Worm (Caenorhabditis elegans) whole organism, L2 larva: ENCODE results near the gene W06F12.2.
A peak's percentile ranks its signal among the peaks of the same experiment; 100 is the strongest.

ENCODE experiments used
- F13H6.1 ChIP-seq: sonication (generic microtip); optimal IDR thresholded peaks from 2 replicates; lab custom pipeline; 2016; ENCODE audit warnings: missing genetic modification characterization, missing compliant biosample characterization
- R02D3.7 ChIP-seq: fragments of 150-350 bp; optimal IDR thresholded peaks from 2 replicates; lab custom pipeline; 2014; ENCODE audit warnings: missing biosample characterization, missing genetic modification characterization
- Y55F3AM.14 ChIP-seq: fragments of 200-800 bp; sonication (Bioruptor generic); optimal IDR thresholded peaks from 2 replicates; lab custom pipeline; 2018; ENCODE audit warnings: mild to moderate bottlenecking, missing genetic modification characterization, missing compliant biosample characterization
- ZK546.5 ChIP-seq: sonication (generic microtip); optimal IDR thresholded peaks from 2 replicates; lab custom pipeline; 2017; ENCODE audit warnings: missing biosample characterization, missing genetic modification characterization
- ama-1 ChIP-seq: fragments of 150-350 bp; optimal IDR thresholded peaks from 2 replicates; lab custom pipeline; 2018; ENCODE audit warnings: inconsistent platforms
- blmp-1 ChIP-seq: sonication (generic microtip); optimal IDR thresholded peaks from 2 replicates; lab custom pipeline; 2017; ENCODE audit warnings: missing genetic modification characterization, mild to moderate bottlenecking, missing compliant biosample characterization, antibody characterized with exemption, moderate library complexity; ENCODE audit not compliant: insufficient read depth
- ceh-16 ChIP-seq: fragments of 150-350 bp; optimal IDR thresholded peaks from 2 replicates; lab custom pipeline; 2014; ENCODE audit warnings: missing biosample characterization, missing genetic modification characterization
- ceh-82 ChIP-seq: fragments of 150-350 bp; optimal IDR thresholded peaks from 2 replicates; lab custom pipeline; 2014; ENCODE audit warnings: missing biosample characterization, missing genetic modification characterization
- crh-2 ChIP-seq: sonication (generic microtip); optimal IDR thresholded peaks from 2 replicates; lab custom pipeline; 2017; ENCODE audit warnings: missing biosample characterization, missing genetic modification characterization
- dmd-4 ChIP-seq: sonication (generic microtip); optimal IDR thresholded peaks from 2 replicates; lab custom pipeline; 2017; ENCODE audit warnings: missing biosample characterization, missing genetic modification characterization
- elt-1 ChIP-seq: fragments of 150-350 bp; optimal IDR thresholded peaks from 2 replicates; lab custom pipeline; 2014; ENCODE audit warnings: missing biosample characterization, missing genetic modification characterization
- elt-3 ChIP-seq: sonication (generic microtip); optimal IDR thresholded peaks from 2 replicates; lab custom pipeline; 2017; ENCODE audit warnings: missing biosample characterization, missing genetic modification characterization
- gmeb-1 ChIP-seq: fragments of 150-350 bp; optimal IDR thresholded peaks from 2 replicates; lab custom pipeline; 2014; ENCODE audit warnings: missing biosample characterization, missing genetic modification characterization
- lin-11 ChIP-seq: fragments of 150-350 bp; sonication (generic microtip); optimal IDR thresholded peaks from 2 replicates; lab custom pipeline; 2014; ENCODE audit warnings: missing biosample characterization, missing genetic modification characterization, inconsistent platforms, mixed read lengths
- lin-13 ChIP-seq: fragments of 150-350 bp; optimal IDR thresholded peaks from 2 replicates; lab custom pipeline; 2014; ENCODE audit warnings: missing biosample characterization, missing genetic modification reagents, missing genetic modification characterization
- lin-39 ChIP-seq: fragments of 150-350 bp; optimal IDR thresholded peaks from 2 replicates; lab custom pipeline; 2014; ENCODE audit warnings: missing biosample characterization, missing genetic modification reagents, missing genetic modification characterization
- lsy-2 ChIP-seq, 2 experiments: fragments of 150-350 bp in 1 of 2; sonication (generic microtip) in 1 of 2; optimal IDR thresholded peaks; 2 replicates each; lab custom pipeline; 2014 to 2017; ENCODE audit warnings: missing biosample characterization in 2 of 2, missing genetic modification characterization in 2 of 2
- mbf-1 ChIP-seq: sonication (generic microtip); optimal IDR thresholded peaks from 2 replicates; lab custom pipeline; 2017; ENCODE audit warnings: missing biosample characterization, missing genetic modification characterization
- mdl-1 ChIP-seq, 2 experiments: fragments of 150-350 bp in 1 of 2; sonication (generic microtip) in 1 of 2; optimal IDR thresholded peaks; 2 replicates each; lab custom pipeline; 2017; ENCODE audit warnings: missing biosample characterization in 2 of 2, missing genetic modification characterization in 2 of 2
- nhr-10 ChIP-seq: sonication (generic microtip); optimal IDR thresholded peaks from 2 replicates; lab custom pipeline; 2017; ENCODE audit warnings: missing biosample characterization, missing genetic modification characterization
- nhr-11 ChIP-seq: fragments of 150-350 bp; optimal IDR thresholded peaks from 2 replicates; lab custom pipeline; 2014; ENCODE audit warnings: missing biosample characterization, missing genetic modification characterization
- nhr-129 ChIP-seq: fragments of 150-350 bp; optimal IDR thresholded peaks from 2 replicates; lab custom pipeline; 2014; ENCODE audit warnings: missing biosample characterization, missing genetic modification characterization
- nhr-21 ChIP-seq: fragments of 150-350 bp; optimal IDR thresholded peaks from 2 replicates; lab custom pipeline; 2014; ENCODE audit warnings: missing biosample characterization, missing genetic modification characterization
- nhr-237 ChIP-seq: fragments of 150-350 bp; optimal IDR thresholded peaks from 2 replicates; lab custom pipeline; 2014; ENCODE audit warnings: missing biosample characterization, missing genetic modification characterization
- nhr-25 ChIP-seq: fragments of 150-350 bp; sonication (generic microtip); optimal IDR thresholded peaks from 3 replicates; lab custom pipeline; 2014; ENCODE audit warnings: missing biosample characterization, missing genetic modification characterization
- nhr-77 ChIP-seq: fragments of 150-350 bp; optimal IDR thresholded peaks from 2 replicates; lab custom pipeline; 2014; ENCODE audit warnings: missing biosample characterization, missing genetic modification characterization
- peb-1 ChIP-seq: fragments of 150-350 bp; optimal IDR thresholded peaks from 2 replicates; lab custom pipeline; 2014; ENCODE audit warnings: missing biosample characterization, missing genetic modification characterization
- sem-4 ChIP-seq: fragments of 150-350 bp; optimal IDR thresholded peaks from 2 replicates; lab custom pipeline; 2014; ENCODE audit warnings: missing biosample characterization, missing genetic modification reagents, missing genetic modification characterization
- skn-1 ChIP-seq: sonication (generic microtip); optimal IDR thresholded peaks from 2 replicates; lab custom pipeline; 2017; ENCODE audit warnings: missing biosample characterization, missing genetic modification characterization
- sma-3 ChIP-seq: sonication (generic microtip); optimal IDR thresholded peaks from 2 replicates; lab custom pipeline; 2016; ENCODE audit warnings: missing genetic modification reagents, missing genetic modification characterization, missing compliant biosample characterization
- sma-9 ChIP-seq, 2 experiments: fragments of 150-350 bp in 1 of 2; sonication (generic microtip) in 1 of 2; optimal IDR thresholded peaks; 2 replicates each; lab custom pipeline; 2014 to 2016; ENCODE audit warnings: missing genetic modification characterization in 2 of 2, mild to moderate bottlenecking in 1 of 2, missing biosample characterization in 1 of 2, missing compliant biosample characterization in 1 of 2, missing genetic modification reagents in 1 of 2, moderate library complexity in 1 of 2
- unc-55 ChIP-seq: fragments of 150-350 bp; sonication (generic microtip); optimal IDR thresholded peaks from 3 replicates; lab custom pipeline; 2014; ENCODE audit warnings: missing biosample characterization, missing genetic modification reagents, missing genetic modification characterization
- unc-62 ChIP-seq: fragments of 150-350 bp; optimal IDR thresholded peaks from 2 replicates; lab custom pipeline; 2014; ENCODE audit warnings: missing biosample characterization, missing genetic modification reagents, missing genetic modification characterization
- zag-1 ChIP-seq: fragments of 150-350 bp; optimal IDR thresholded peaks from 2 replicates; lab custom pipeline; 2014; ENCODE audit warnings: missing biosample characterization, missing genetic modification characterization
- ztf-1 ChIP-seq: fragments of 200-800 bp; sonication (Bioruptor generic); conservative IDR thresholded peaks from 2 replicates; pipeline ENCODE4 v1.3.6; 2022; ENCODE audit warnings: missing genetic modification characterization, missing compliant biosample characterization
- ztf-4 ChIP-seq: fragments of 150-350 bp; optimal IDR thresholded peaks from 2 replicates; lab custom pipeline; 2014; ENCODE audit warnings: missing biosample characterization, missing genetic modification characterization

The W06F12.2 gene

DNA sequence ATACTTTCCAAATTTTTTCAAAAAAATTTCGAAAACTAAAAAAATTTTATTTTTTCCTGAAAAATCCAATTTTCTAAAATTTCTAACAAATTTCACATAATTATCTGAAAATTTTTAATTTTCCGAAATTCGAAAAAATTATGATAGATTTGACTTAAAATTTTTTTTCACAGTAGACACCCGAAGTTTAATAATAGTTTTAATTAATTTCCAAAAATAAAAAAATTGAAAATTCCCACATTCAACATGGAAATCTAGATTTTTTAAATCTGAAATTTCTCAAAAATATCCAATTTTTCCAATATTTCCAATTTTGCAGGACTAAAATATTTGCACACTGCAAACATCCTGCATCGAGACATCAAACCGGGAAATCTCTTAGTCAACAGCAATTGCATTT is 9.5 kb downstream of the W06F12.2 start:
- TF ChIP-seq nhr-10 (tag; lab: Kevin White, UChicago) (no peak), Y55F3AM.14 (GFP tag; lab: Kevin White, UChicago) (no peak), peb-1 (tag; lab: Kevin White, UChicago) (no peak), nhr-129 (tag; lab: Kevin White, UChicago) (no peak), mbf-1 (tag; lab: Kevin White, UChicago) (no peak), elt-1 (tag; lab: Kevin White, UChicago) (no peak), unc-62 (no peak), zag-1 (tag; lab: Kevin White, UChicago) (no peak), ama-1 (lab: Kevin White, UChicago) (no peak), ceh-82 (no peak), nhr-21 (tag; lab: Kevin White, UChicago) (no peak), lsy-2 (tag; optimal IDR thresholded peaks at IDR 0.05; lab: Kevin White, UChicago) (no peak), dmd-4 (tag; lab: Kevin White, UChicago) (no peak), elt-3 (no peak), lin-11 (tag; lab: Kevin White, UChicago) (no peak), ZK546.5 (tag; lab: Kevin White, UChicago) (no peak), sem-4 (tag; lab: Kevin White, UChicago) (no peak)

DNA sequence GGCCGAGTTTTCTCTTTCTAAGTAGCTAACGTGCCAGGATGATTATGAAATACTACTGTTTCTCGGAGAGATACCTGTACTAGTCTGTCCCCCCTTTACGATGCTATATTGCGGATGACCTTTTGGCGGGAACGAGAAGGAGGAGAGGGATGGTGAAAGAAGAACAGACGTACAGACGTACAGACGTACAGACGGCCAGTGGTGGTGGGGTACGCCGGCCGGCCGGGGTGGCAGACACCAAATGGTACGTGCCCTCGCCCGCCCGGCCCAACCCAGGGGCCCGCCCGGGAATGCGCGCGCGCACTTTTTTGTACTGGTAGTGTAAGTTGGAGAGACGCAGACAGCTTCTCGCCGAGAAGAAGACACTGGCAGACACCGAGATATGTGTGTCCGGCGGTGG is 10.4 kb downstream of the W06F12.2 start:
- TF ChIP-seq skn-1 (tag; lab: Kevin White, UChicago) (no peak), nhr-77 (tag; lab: Kevin White, UChicago) (no peak), zag-1 (tag; lab: Kevin White, UChicago) (no peak), ama-1 (lab: Kevin White, UChicago) (no peak), nhr-11 (no peak), ztf-1 (GFP tag; lab: Robert Waterston, UW) (no peak), lin-13 (GFP tag; lab: Kevin White, UChicago) (no peak), nhr-21 (tag; lab: Kevin White, UChicago) (no peak), lin-39 (tag; lab: Kevin White, UChicago) (no peak), unc-55 (GFP tag; lab: Kevin White, UChicago) (no peak), blmp-1 (tag; lab: Kevin White, UChicago) (no peak), nhr-237 (tag; lab: Kevin White, UChicago) (no peak), gmeb-1 (tag; lab: Kevin White, UChicago) (no peak), dmd-4 (tag; lab: Kevin White, UChicago) (no peak), unc-62 (no peak), crh-2 (no peak), F13H6.1 (tag; lab: Kevin White, UChicago) (no peak)
- TF ChIP-seq, all 48 proteins: peak for 0

DNA sequence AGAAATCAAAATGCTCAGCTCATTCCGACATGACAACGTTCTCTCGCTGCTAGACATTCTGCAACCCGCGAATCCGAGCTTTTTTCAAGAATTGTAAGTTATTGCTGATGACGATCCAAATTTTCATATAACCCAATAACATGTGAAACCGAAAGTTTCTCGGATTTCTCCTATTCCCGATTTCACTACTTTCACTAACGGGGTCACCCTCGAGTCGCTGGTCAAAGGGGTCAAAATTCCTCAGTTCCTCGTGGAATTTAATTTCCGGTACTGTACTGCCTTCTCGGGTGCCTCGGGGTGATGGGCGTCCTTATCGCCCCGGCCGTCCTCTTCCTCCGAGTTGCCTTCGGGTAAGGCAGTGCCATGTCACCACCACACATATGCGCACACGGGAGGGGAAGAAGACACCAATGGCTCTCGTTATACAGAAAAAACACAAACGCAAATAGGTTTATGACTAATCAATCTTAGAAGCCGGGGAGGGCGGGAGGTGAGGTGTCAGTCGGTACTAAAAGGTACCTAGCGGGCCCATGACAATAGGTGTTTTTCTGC is 11.2 kb downstream of the W06F12.2 start:
- TF ChIP-seq nhr-10 (tag; lab: Kevin White, UChicago) (no peak), R02D3.7 (tag; lab: Kevin White, UChicago) (no peak), sem-4 (tag; lab: Kevin White, UChicago) (peak; percentile 5), ceh-16 (tag; lab: Kevin White, UChicago) (peak; percentile 6), ama-1 (lab: Kevin White, UChicago) (peak; percentile 56), blmp-1 (tag; lab: Kevin White, UChicago) (peak; percentile 79)
- TF ChIP-seq, all 48 proteins: peak for 4

DNA sequence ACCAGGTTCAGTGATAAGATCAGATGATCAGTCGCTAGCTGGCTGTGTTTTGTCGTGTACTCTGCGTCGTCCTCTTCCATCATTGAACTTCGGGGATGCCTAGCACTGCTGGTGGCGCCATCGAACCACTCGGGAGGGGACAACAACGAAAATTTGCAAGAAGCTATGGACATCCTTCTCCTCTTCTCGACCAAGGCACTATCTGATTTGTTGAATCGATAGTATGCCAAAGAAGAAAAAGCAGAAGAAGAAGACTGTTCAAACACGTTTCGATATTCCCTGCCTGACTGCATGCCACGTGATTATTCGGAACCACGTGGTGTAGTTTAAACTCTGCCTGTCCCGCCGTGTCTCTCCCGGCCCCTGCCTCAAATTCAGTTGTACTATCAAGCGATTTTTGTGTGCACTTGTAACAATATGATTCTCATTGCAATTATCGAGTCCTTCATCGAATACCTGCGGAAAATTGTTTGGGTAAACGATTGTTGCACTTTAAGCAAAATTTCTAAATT is 12.2 kb downstream of the W06F12.2 start:
- TF ChIP-seq ztf-4 (tag; lab: Kevin White, UChicago) (peak; percentile 24), sma-3 (GFP tag; lab: Kevin White, UChicago) (peak; percentile 10), ztf-1 (GFP tag; lab: Robert Waterston, UW) (no peak), nhr-25 (tag; lab: Kevin White, UChicago) (peak; percentile 80), blmp-1 (tag; lab: Kevin White, UChicago) (peak; percentile 2), ama-1 (lab: Kevin White, UChicago) (peak; percentile 22), mdl-1 (tag; optimal IDR thresholded peaks at IDR 0.05; lab: Kevin White, UChicago) (peak; percentile 53 to 71), lsy-2 (tag; optimal IDR thresholded peaks at IDR 0.05; lab: Kevin White, UChicago) (peak in 1 of 2 experiments; percentile 24), ceh-16 (tag; lab: Kevin White, UChicago) (no peak), nhr-21 (tag; lab: Kevin White, UChicago) (peak; percentile 63), sma-9 (GFP tag; optimal IDR thresholded peaks at IDR 0.05; lab: Kevin White, UChicago) (peak; percentile 57), sma-9 (tag; optimal IDR thresholded peaks at IDR 0.05; lab: Kevin White, UChicago) (no peak), lin-39 (tag; lab: Kevin White, UChicago) (no peak), F13H6.1 (tag; lab: Kevin White, UChicago) (peak; percentile 55), crh-2 (peak; percentile 19)
